Worm (Caenorhabditis elegans) whole organism, L1 larva: Measurements from ENCODE around the gene btb-5.

Experiments
- C04F5.9 ChIP-seq: sonication (generic microtip); optimal IDR thresholded peaks from 2 replicates; lab custom pipeline; 2016; ENCODE audit warnings: missing genetic modification characterization, missing compliant biosample characterization
- C16A3.4 ChIP-seq: fragments of 150-350 bp; optimal IDR thresholded peaks from 2 replicates; lab custom pipeline; 2014; ENCODE audit warnings: missing biosample characterization, missing genetic modification characterization
- C34B4.2 ChIP-seq: sonication (generic microtip); optimal IDR thresholded peaks from 2 replicates; lab custom pipeline; 2017; ENCODE audit warnings: mild to moderate bottlenecking, missing genetic modification characterization, missing compliant biosample characterization
- Y116A8C.19 ChIP-seq: sonication (generic microtip); optimal IDR thresholded peaks from 2 replicates; lab custom pipeline; 2016; ENCODE audit warnings: missing compliant biosample characterization, missing genetic modification characterization, borderline replicate concordance
- aha-1 ChIP-seq: fragments of 150-350 bp; optimal IDR thresholded peaks from 2 replicates; lab custom pipeline; 2014; ENCODE audit warnings: missing biosample characterization, missing genetic modification characterization
- ama-1 ChIP-seq: fragments of 150-350 bp; optimal IDR thresholded peaks from 2 replicates; lab custom pipeline; 2014
- blmp-1 ChIP-seq: fragments of 150-350 bp; optimal IDR thresholded peaks from 2 replicates; lab custom pipeline; 2014; ENCODE audit warnings: missing biosample characterization, missing genetic modification characterization
- ceh-63 ChIP-seq: fragments of 200-800 bp; sonication (Bioruptor generic); optimal IDR thresholded peaks from 2 replicates; lab custom pipeline; 2018; ENCODE audit warnings: mild to moderate bottlenecking, missing genetic modification characterization, missing compliant biosample characterization
- ceh-8 ChIP-seq: fragments of 200-800 bp; sonication (Bioruptor generic); optimal IDR thresholded peaks from 2 replicates; lab custom pipeline; 2018; ENCODE audit warnings: mild to moderate bottlenecking, missing genetic modification characterization, moderate library complexity, missing compliant biosample characterization
- ceh-82 ChIP-seq, 3 experiments: fragments of 150-350 bp in 1 of 3; sonication (generic microtip) in 2 of 3; optimal IDR thresholded peaks; 2 replicates each; lab custom pipeline; 2014 to 2017; ENCODE audit warnings: missing biosample characterization in 3 of 3, missing genetic modification characterization in 3 of 3
- ceh-88 ChIP-seq: fragments of 200-800 bp; sonication (Bioruptor generic); IDR thresholded peaks from 2 replicates; pipeline ENCODE4 v1.3.6; 2022; ENCODE audit warnings: missing genetic modification characterization, missing compliant biosample characterization
- dpl-1 ChIP-seq, 3 experiments: fragments of 150-350 bp in 2 of 3; sonication (generic microtip) in 1 of 3; optimal IDR thresholded peaks; 2 replicates each; lab custom pipeline; 2014 to 2017; ENCODE audit warnings: missing biosample characterization in 3 of 3, missing genetic modification characterization in 3 of 3, missing genetic modification reagents in 3 of 3
- efl-1 ChIP-seq, 4 experiments: fragments of 150-350 bp; optimal IDR thresholded peaks in 3 of 4; peaks in 1 of 4; 1 replicate in 1 of 4; 2 replicates in 3 of 4; lab custom pipeline; 2014; ENCODE audit warnings: missing biosample characterization in 2 of 4, missing genetic modification characterization in 2 of 4, missing genetic modification reagents in 2 of 4
- efl-3 ChIP-seq: fragments of 200-800 bp; sonication (Bioruptor generic); optimal IDR thresholded peaks from 2 replicates; lab custom pipeline; 2018; ENCODE audit warnings: mild to moderate bottlenecking, missing genetic modification characterization, missing compliant biosample characterization
- egl-13 ChIP-seq: sonication (generic microtip); optimal IDR thresholded peaks from 2 replicates; lab custom pipeline; 2016; ENCODE audit warnings: missing genotype, missing genetic modification reagents, missing genetic modification characterization, missing compliant biosample characterization
- egl-27 ChIP-seq, 2 experiments: fragments of 150-350 bp in 1 of 2; sonication (generic microtip); optimal IDR thresholded peaks; 3 replicates each; lab custom pipeline; 2017 to 2018; ENCODE audit warnings: missing biosample characterization in 2 of 2, missing genetic modification characterization in 2 of 2, missing genetic modification reagents in 2 of 2
- elt-2 ChIP-seq: sonication (generic microtip); optimal IDR thresholded peaks from 2 replicates; lab custom pipeline; 2016; ENCODE audit warnings: missing genetic modification characterization, mild to moderate bottlenecking, inconsistent platforms, missing compliant biosample characterization, missing genetic modification reagents
- elt-3 ChIP-seq, 6 experiments: fragments of 150-350 bp in 1 of 6; sonication (generic microtip); optimal IDR thresholded peaks; 2 replicates each; lab custom pipeline; 2017 to 2018; ENCODE audit warnings: missing biosample characterization in 6 of 6, missing genetic modification characterization in 6 of 6, inconsistent platforms in 1 of 6
- ets-5 ChIP-seq: fragments of 200-800 bp; sonication (Bioruptor generic); IDR thresholded peaks from 2 replicates; pipeline ENCODE4 v1.3.6; 2022; ENCODE audit warnings: missing genetic modification characterization, missing compliant biosample characterization
- grh-1 ChIP-seq: fragments of 200-800 bp; sonication (Bioruptor generic); IDR thresholded peaks from 2 replicates; pipeline ENCODE4 v1.3.6; 2022; ENCODE audit warnings: missing genetic modification reagents, missing genetic modification characterization, missing compliant biosample characterization
- hlh-17 ChIP-seq: fragments of 200-800 bp; sonication (Bioruptor generic); optimal IDR thresholded peaks from 2 replicates; lab custom pipeline; 2018; ENCODE audit warnings: missing genetic modification characterization, mild to moderate bottlenecking, missing compliant biosample characterization, moderate library complexity, borderline replicate concordance
- jun-1 ChIP-seq: fragments of 150-350 bp; optimal IDR thresholded peaks from 2 replicates; lab custom pipeline; 2014; ENCODE audit warnings: missing biosample characterization, missing genetic modification reagents, missing genetic modification characterization
- lin-13 ChIP-seq: fragments of 150-350 bp; optimal IDR thresholded peaks from 2 replicates; lab custom pipeline; 2014; ENCODE audit warnings: missing biosample characterization, missing genetic modification reagents, missing genetic modification characterization
- lin-15B ChIP-seq: fragments of 150-350 bp; sonication (generic microtip); optimal IDR thresholded peaks from 3 replicates; lab custom pipeline; 2014; ENCODE audit warnings: missing biosample characterization, missing genetic modification characterization
- lin-39 ChIP-seq: fragments of 150-350 bp; optimal IDR thresholded peaks from 2 replicates; lab custom pipeline; 2014; ENCODE audit warnings: missing biosample characterization, missing genetic modification reagents, missing genetic modification characterization
- lir-3 ChIP-seq: sonication (generic microtip); optimal IDR thresholded peaks from 2 replicates; lab custom pipeline; 2016; ENCODE audit warnings: mild to moderate bottlenecking, missing genetic modification characterization, moderate library complexity, missing compliant biosample characterization; ENCODE audit not compliant: poor library complexity
- mab-9 ChIP-seq: fragments of 200-800 bp; sonication (Bioruptor generic); IDR thresholded peaks from 2 replicates; pipeline ENCODE4 v1.3.6; 2022; ENCODE audit warnings: missing genetic modification reagents, missing genetic modification characterization, missing compliant biosample characterization
- mef-2 ChIP-seq: fragments of 150-350 bp; optimal IDR thresholded peaks from 2 replicates; lab custom pipeline; 2014; ENCODE audit warnings: missing biosample characterization, missing genetic modification characterization
- nhr-11 ChIP-seq: fragments of 150-350 bp; optimal IDR thresholded peaks from 2 replicates; lab custom pipeline; 2014; ENCODE audit warnings: missing biosample characterization, missing genetic modification characterization
- nhr-12 ChIP-seq: sonication (generic microtip); optimal IDR thresholded peaks from 2 replicates; lab custom pipeline; 2017; ENCODE audit warnings: missing biosample characterization, missing genetic modification characterization
- nhr-90 ChIP-seq: sonication (generic microtip); optimal IDR thresholded peaks from 2 replicates; lab custom pipeline; 2016; ENCODE audit warnings: mild to moderate bottlenecking, missing genetic modification characterization, missing compliant biosample characterization; ENCODE audit not compliant: poor library complexity
- pqm-1 ChIP-seq: sonication (generic microtip); optimal IDR thresholded peaks from 3 replicates; lab custom pipeline; 2017; ENCODE audit warnings: missing biosample characterization, missing genetic modification characterization
- rnt-1 ChIP-seq: sonication (generic microtip); optimal IDR thresholded peaks from 2 replicates; lab custom pipeline; 2016; ENCODE audit warnings: mild to moderate bottlenecking, missing genetic modification characterization, moderate library complexity, missing compliant biosample characterization
- snu-23 ChIP-seq: sonication (generic microtip); optimal IDR thresholded peaks from 2 replicates; lab custom pipeline; 2016; ENCODE audit warnings: missing genetic modification characterization, missing compliant biosample characterization
- sox-4 ChIP-seq: sonication (generic microtip); optimal IDR thresholded peaks from 2 replicates; lab custom pipeline; 2016; ENCODE audit warnings: missing genetic modification characterization, missing compliant biosample characterization
- sptf-1 ChIP-seq: fragments of 150-350 bp; optimal IDR thresholded peaks from 2 replicates; lab custom pipeline; 2014; ENCODE audit warnings: missing biosample characterization, missing genetic modification characterization
- sup-37 ChIP-seq: fragments of 200-800 bp; sonication (Bioruptor generic); optimal IDR thresholded peaks from 2 replicates; lab custom pipeline; 2018; ENCODE audit warnings: mild to moderate bottlenecking, missing genetic modification characterization, missing compliant biosample characterization
- tlp-1 ChIP-seq: fragments of 150-350 bp; optimal IDR thresholded peaks from 2 replicates; lab custom pipeline; 2014; ENCODE audit warnings: missing biosample characterization, missing genetic modification characterization
- unc-130 ChIP-seq: fragments of 150-350 bp; optimal IDR thresholded peaks from 2 replicates; lab custom pipeline; 2017; ENCODE audit warnings: missing biosample characterization, missing genetic modification characterization, inconsistent platforms
- unc-30 ChIP-seq: sonication (generic microtip); optimal IDR thresholded peaks from 2 replicates; lab custom pipeline; 2017; ENCODE audit warnings: missing biosample characterization, missing genetic modification characterization
- unc-98 ChIP-seq: fragments of 200-800 bp; sonication (Bioruptor generic); IDR thresholded peaks from 2 replicates; pipeline ENCODE4 v1.3.6; 2022; ENCODE audit warnings: missing genetic modification characterization, missing compliant biosample characterization
- vab-15 ChIP-seq: sonication (generic microtip); optimal IDR thresholded peaks from 2 replicates; lab custom pipeline; 2017; ENCODE audit warnings: missing genotype, mild to moderate bottlenecking, missing genetic modification characterization, missing compliant biosample characterization
- ztf-11 ChIP-seq, 2 experiments: sonication (generic microtip); optimal IDR thresholded peaks; 2 replicates each; lab custom pipeline; 2016 to 2017; ENCODE audit warnings: missing genetic modification characterization in 2 of 2, missing biosample characterization in 1 of 2, missing compliant biosample characterization in 1 of 2
- ztf-4 ChIP-seq: fragments of 150-350 bp; optimal IDR thresholded peaks from 2 replicates; lab custom pipeline; 2014; ENCODE audit warnings: missing biosample characterization, missing genetic modification characterization

Gene btb-5

DNA sequence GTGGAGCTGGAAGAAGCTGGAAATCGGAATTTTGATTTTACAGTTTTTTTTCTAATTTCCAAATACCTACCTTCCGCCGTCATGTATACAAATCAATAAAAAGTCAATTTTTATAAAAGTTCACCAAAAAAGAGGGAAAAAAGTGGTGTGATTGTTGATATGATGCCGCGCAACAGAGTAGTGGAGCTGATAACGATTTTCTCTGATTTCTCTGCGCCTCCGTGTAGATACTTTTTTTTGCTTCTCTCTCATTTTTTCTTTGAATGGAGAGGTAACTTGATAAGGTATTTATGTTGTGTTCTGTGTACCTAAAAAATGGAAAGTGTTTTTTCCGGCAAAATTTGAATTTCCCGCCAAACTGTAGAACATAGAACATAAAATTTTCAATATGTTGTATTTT, 46.3 kb downstream of the btb-5 start, which contains the start of gene nhr-80 (continued):
- TF ChIP-seq ceh-88 (GFP tag; lab: Robert Waterston, UW) = no peak
- no peak for TF ChIP-seq ama-1 (lab: Kevin White, UChicago)
- TF ChIP-seq ceh-63 (GFP tag; lab: Kevin White, UChicago) = no peak
- TF ChIP-seq sptf-1 (tag; lab: Kevin White, UChicago) = no peak
- TF ChIP-seq ceh-82 (tag; optimal IDR thresholded peaks at IDR 0.05; lab: Kevin White, UChicago) = no peak
- no peak for TF ChIP-seq jun-1 (tag; lab: Kevin White, UChicago)
- TF ChIP-seq nhr-11 (tag; lab: Kevin White, UChicago) = no peak
- no peak for TF ChIP-seq efl-3 (GFP tag; lab: Kevin White, UChicago)
- no peak for TF ChIP-seq lin-15B (tag; lab: Kevin White, UChicago)
- TF ChIP-seq pqm-1 (tag; lab: Kevin White, UChicago) = no peak
- TF ChIP-seq ztf-4 (tag; lab: Kevin White, UChicago) = no peak
- no peak for TF ChIP-seq egl-13
- peak in 1 of 2 experiments; percentile 35 for TF ChIP-seq efl-1 (optimal IDR thresholded peaks at IDR 0.05; lab: Kevin White, UChicago)
- TF ChIP-seq efl-1 (GFP tag; optimal IDR thresholded peaks at IDR 0.05 in 1 of 2; lab: Kevin White, UChicago) = peak; percentile 24 to 91
- TF ChIP-seq dpl-1 (GFP tag; optimal IDR thresholded peaks at IDR 0.05; lab: Kevin White, UChicago) = peak in 2 of 3 experiments; percentile 16 to 43
- TF ChIP-seq sup-37 (GFP tag; lab: Kevin White, UChicago) = no peak
- no peak for TF ChIP-seq mef-2 (tag; lab: Kevin White, UChicago)
- no peak for TF ChIP-seq ets-5 (GFP tag; lab: Robert Waterston, UW)
- no peak for TF ChIP-seq hlh-17 (GFP tag; lab: Kevin White, UChicago)
- TF ChIP-seq ztf-11 (tag; optimal IDR thresholded peaks at IDR 0.05; lab: Kevin White, UChicago) = no peak
- TF ChIP-seq nhr-12 (tag; lab: Kevin White, UChicago) = no peak
- no peak for TF ChIP-seq egl-27 (tag; optimal IDR thresholded peaks at IDR 0.05; lab: Kevin White, UChicago)
- TF ChIP-seq nhr-90 (tag; lab: Kevin White, UChicago) = peak; percentile 50
- TF ChIP-seq C16A3.4 (tag; lab: Kevin White, UChicago) = no peak
- no peak for TF ChIP-seq ceh-8 (GFP tag; lab: Kevin White, UChicago)
- TF ChIP-seq C04F5.9 (tag; lab: Kevin White, UChicago) = no peak
- peak; percentile 85 for TF ChIP-seq elt-2 (tag; lab: Kevin White, UChicago)
- no peak for TF ChIP-seq rnt-1 (tag; lab: Kevin White, UChicago)
- no peak for TF ChIP-seq lir-3 (tag; lab: Kevin White, UChicago)
- no peak for TF ChIP-seq sox-4 (tag; lab: Kevin White, UChicago)
- TF ChIP-seq, all 84 proteins: peak for 13

DNA sequence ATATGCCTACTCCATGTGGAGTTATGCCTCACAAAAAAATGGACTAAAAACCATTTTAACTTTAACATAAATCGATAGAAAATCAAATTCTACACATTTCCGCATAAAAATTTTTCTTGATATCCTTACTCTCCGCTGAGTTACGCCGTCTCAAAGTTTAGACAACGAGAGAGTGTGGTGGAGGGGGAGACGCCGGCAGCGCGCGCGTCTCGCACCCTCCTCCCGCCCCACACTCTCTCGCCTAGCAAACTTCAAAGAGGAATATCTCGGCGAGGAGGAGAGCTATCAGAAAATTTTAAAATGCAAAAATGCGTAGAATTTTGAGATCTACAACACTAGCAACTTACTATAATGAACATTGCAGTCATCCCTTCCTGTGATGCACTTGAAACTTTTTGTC, 46.8 kb downstream of the btb-5 start:
- TF ChIP-seq mab-9 (GFP tag; lab: Robert Waterston, UW) (no peak), lin-13 (GFP tag; lab: Kevin White, UChicago) (no peak), unc-30 (tag; lab: Kevin White, UChicago) (no peak), vab-15 (tag; lab: Kevin White, UChicago) (no peak), blmp-1 (tag; lab: Kevin White, UChicago) (no peak), Y116A8C.19 (tag; lab: Kevin White, UChicago) (no peak), unc-98 (no peak), aha-1 (tag; lab: Kevin White, UChicago) (no peak), ztf-11 (tag; optimal IDR thresholded peaks at IDR 0.05; lab: Kevin White, UChicago) (no peak), ets-5 (GFP tag; lab: Robert Waterston, UW) (no peak), lin-39 (tag; lab: Kevin White, UChicago) (no peak), C34B4.2 (tag; lab: Kevin White, UChicago) (no peak), grh-1 (GFP tag; lab: Robert Waterston, UW) (no peak), unc-130 (tag; lab: Kevin White, UChicago) (no peak), snu-23 (GFP tag; lab: Kevin White, UChicago) (no peak), tlp-1 (tag; lab: Kevin White, UChicago) (no peak), elt-3 (tag; optimal IDR thresholded peaks at IDR 0.05; lab: Kevin White, UChicago) (no peak)
